Worm (Caenorhabditis elegans): Measurements from ENCODE around the gene Y39H10A.1.

Gene Y39H10A.1

DNA sequence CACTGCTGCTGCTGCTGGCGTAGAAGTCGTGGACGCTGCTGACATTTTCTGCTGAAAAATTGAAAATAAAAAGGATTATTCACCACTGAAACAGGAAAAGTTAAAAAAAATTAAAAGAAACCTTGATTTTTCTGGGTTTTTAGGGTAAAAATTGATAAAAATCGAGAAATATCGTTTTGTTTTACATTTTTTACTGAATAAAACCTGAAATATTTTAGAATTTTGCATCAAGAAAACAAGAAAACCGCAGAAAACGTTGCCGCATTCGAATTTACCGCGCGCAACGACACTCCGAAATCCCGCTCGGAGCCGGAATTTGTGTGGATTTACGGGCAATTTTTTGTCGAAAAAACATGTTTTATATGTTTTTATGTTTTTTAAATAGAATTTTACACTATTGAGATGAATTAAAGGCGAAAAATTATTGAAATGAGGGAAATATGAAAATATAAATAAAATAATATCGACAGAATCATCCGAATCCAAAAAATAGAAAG, 7.5 kb upstream of the Y39H10A.1 start, which contains the start of gene chk-1 (continued):
- TF ChIP-seq F13H6.1 (tag; optimal IDR thresholded peaks at IDR 0.05) (peak; percentile 49), nhr-11 (tag; optimal IDR thresholded peaks at IDR 0.05) (no peak), unc-39 (tag; optimal IDR thresholded peaks at IDR 0.05) (no peak), ama-1 (optimal IDR thresholded peaks at IDR 0.05) (no peak), aly-2 (tag; optimal IDR thresholded peaks at IDR 0.05) (no peak), ceh-16 (tag; optimal IDR thresholded peaks at IDR 0.05) (no peak), ztf-1 (GFP tag; conservative IDR thresholded peaks at IDR 0.05) (no peak), lin-11 (tag; optimal IDR thresholded peaks at IDR 0.05) (peak; percentile 40), fos-1 (tag; optimal IDR thresholded peaks at IDR 0.05) (peak; percentile 54)

DNA sequence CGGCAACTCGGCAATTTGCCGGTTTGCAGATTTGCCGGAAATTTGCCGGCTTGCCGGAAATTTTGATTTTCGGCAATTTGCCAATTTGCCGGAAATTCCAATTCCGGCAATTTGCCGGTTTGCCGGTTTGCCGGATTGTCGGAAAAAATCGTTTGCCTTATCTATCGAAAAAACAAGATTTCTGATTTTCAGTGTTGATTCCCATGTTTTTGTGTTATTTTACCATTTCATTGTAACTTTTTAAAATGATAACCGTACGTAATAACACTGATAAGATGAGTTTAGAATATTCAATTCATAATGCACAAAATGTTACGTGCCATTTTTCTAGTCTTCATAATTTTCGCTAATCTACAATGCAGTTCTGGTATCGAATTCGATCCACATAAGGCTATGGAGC, 6.2 kb upstream of the Y39H10A.1 start, which contains the start of gene oac-55:
TSS of gene oac-55 (plus strand) at position 301 of the 400 bp plus-strand sequence.
- TF ChIP-seq lin-39 (tag; optimal IDR thresholded peaks at IDR 0.05) = no peak
- no peak for TF ChIP-seq egl-27 (tag; optimal IDR thresholded peaks at IDR 0.05)
- no peak for TF ChIP-seq ztf-11 (tag; optimal IDR thresholded peaks at IDR 0.05)
- TF ChIP-seq ceh-16 (tag; optimal IDR thresholded peaks at IDR 0.05) = no peak
- TF ChIP-seq sma-3 (GFP tag; optimal IDR thresholded peaks at IDR 0.05) = no peak
- TF ChIP-seq crh-2 (tag; optimal IDR thresholded peaks at IDR 0.05) = no peak
- TF ChIP-seq fos-1 (tag; optimal IDR thresholded peaks at IDR 0.05) = no peak
- no peak for TF ChIP-seq aly-2 (tag; optimal IDR thresholded peaks at IDR 0.05)
- no peak for TF ChIP-seq Y55F3AM.14 (GFP tag; optimal IDR thresholded peaks at IDR 0.05)
- no peak for TF ChIP-seq nhr-11 (tag; optimal IDR thresholded peaks at IDR 0.05)
- TF ChIP-seq nhr-10 (tag; optimal IDR thresholded peaks at IDR 0.05) = no peak
- TF ChIP-seq mab-5 (tag; optimal IDR thresholded peaks at IDR 0.05) = no peak
- no peak for TF ChIP-seq unc-62 (GFP tag; optimal IDR thresholded peaks at IDR 0.05)

DNA sequence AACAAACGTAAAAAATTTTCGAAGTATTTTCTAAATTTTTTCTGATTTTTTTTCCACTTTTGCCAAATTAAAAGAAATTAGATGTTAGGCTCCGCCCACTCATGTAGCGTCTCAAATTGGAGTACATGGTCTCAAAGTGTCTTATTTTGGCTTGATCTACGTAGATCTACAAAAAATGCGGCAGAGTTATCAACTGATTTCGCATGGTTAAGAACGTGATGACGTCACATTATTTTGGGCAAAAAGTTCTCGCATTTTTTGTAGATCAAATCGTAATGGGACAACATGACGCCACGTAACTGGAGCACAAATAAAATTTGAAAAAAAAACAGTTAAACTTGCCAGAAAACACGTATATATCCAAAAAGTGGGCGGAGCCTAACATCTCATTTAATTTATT, 5.2 kb upstream of the Y39H10A.1 start:
- no peak for TF ChIP-seq aly-2 (tag; optimal IDR thresholded peaks at IDR 0.05)
- no peak for TF ChIP-seq C34F6.9 (tag; optimal IDR thresholded peaks at IDR 0.05)
- TF ChIP-seq unc-62 (GFP tag; optimal IDR thresholded peaks at IDR 0.05) = no peak
- TF ChIP-seq mab-5 (tag; optimal IDR thresholded peaks at IDR 0.05) = no peak
- TF ChIP-seq lin-39 (tag; optimal IDR thresholded peaks at IDR 0.05) = no peak
- no peak for TF ChIP-seq ztf-11 (tag; optimal IDR thresholded peaks at IDR 0.05)
- TF ChIP-seq nhr-6 (tag; optimal IDR thresholded peaks at IDR 0.05) = no peak
- TF ChIP-seq ceh-82 (tag; optimal IDR thresholded peaks at IDR 0.05) = no peak
- no peak for TF ChIP-seq unc-55 (GFP tag; optimal IDR thresholded peaks at IDR 0.05)
- TF ChIP-seq gmeb-1 (tag; optimal IDR thresholded peaks at IDR 0.05) = no peak
- no peak for TF ChIP-seq nhr-11 (tag; optimal IDR thresholded peaks at IDR 0.05)
- no peak for TF ChIP-seq lin-11 (tag; optimal IDR thresholded peaks at IDR 0.05)
- TF ChIP-seq nhr-77 (tag; optimal IDR thresholded peaks at IDR 0.05) = no peak
- no peak for TF ChIP-seq egl-27 (tag; optimal IDR thresholded peaks at IDR 0.05)
- no peak for TF ChIP-seq elt-1 (tag; optimal IDR thresholded peaks at IDR 0.05)

DNA sequence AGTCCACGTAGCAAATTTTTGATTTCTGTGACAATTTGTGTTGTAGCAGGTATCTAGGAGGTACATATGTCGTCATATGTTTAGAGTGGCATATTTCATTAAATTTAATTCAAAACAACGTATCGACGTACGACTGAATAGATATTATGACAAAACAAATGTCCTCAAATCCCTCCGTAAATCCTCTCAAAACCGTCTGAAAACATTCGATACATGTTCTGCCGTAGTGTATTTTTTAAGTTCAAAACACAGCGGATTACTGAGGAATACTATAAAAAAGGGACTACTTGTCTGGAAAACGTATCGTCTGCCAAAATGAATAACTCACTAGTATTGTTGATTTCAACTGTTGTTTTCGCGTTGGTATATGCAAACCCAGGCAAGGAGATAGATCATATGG, 1.3 kb downstream of the Y39H10A.1 start, which contains the start of gene R08E5.4:
TSS of gene R08E5.4 (plus strand) at position 301 of the 400 bp plus-strand sequence.
- TF ChIP-seq sma-3 (GFP tag; optimal IDR thresholded peaks at IDR 0.05) = no peak
- no peak for TF ChIP-seq skn-1 (tag; optimal IDR thresholded peaks at IDR 0.05)
- no peak for TF ChIP-seq Y55F3AM.14 (GFP tag; optimal IDR thresholded peaks at IDR 0.05)
- TF ChIP-seq elt-3 (tag; optimal IDR thresholded peaks at IDR 0.05) = no peak
- no peak for TF ChIP-seq C34F6.9 (tag; optimal IDR thresholded peaks at IDR 0.05)

DNA sequence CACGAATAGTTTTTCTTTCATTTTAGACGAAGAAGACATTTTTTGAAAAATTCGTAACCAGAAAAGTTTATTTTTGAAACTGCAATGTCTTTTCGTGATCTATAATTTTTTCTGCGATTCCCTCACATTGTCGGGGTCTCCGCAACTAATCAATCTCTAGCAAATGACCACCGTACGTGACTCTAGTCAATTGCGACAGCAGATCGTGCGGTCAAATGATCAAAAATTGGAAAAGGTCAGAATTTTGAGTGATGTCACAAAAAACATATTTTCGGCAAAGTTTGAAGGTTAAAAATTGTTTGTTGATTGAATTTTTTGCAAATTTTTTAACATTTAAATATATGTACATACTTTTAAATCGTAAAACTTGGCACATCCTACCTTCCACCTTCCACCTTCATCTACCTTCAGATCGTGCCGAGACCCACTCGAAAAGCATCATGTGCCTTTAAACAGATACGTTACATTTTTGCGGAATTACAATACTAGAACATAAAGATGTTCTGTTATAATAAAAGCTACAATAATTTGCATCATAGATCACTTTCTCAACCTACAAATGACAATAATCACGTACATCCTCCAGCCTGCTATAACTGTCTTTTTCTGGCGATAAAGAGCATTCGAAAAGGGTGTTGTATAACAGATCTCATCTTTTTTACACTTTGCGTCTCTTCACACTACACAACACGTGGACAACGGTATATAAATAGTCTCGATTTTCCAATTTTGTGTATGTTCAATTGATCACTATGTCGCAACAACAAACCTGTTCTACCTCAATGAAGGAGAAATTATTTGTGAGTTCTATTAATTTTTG, 4.6 kb downstream of the Y39H10A.1 start, which contains the start of the genes R08E5.1 and rips-1:
TSS of gene R08E5.1 (minus strand) at position 82 of the 820 bp plus-strand sequence.
TSS of gene rips-1 (plus strand) at position 585 of the 820 bp plus-strand sequence.
- TF ChIP-seq nhr-25 (tag; optimal IDR thresholded peaks at IDR 0.05) = peak; percentile 12
- TF ChIP-seq crh-2 (tag; optimal IDR thresholded peaks at IDR 0.05) = peak; percentile 29
- TF ChIP-seq gmeb-1 (tag; optimal IDR thresholded peaks at IDR 0.05) = peak; percentile 12
- peak; percentile 18 for TF ChIP-seq sma-9 (GFP tag; optimal IDR thresholded peaks at IDR 0.05)
- no peak for TF ChIP-seq sma-9 (tag; optimal IDR thresholded peaks at IDR 0.05)
- no peak for TF ChIP-seq elt-3 (tag; optimal IDR thresholded peaks at IDR 0.05)
- TF ChIP-seq nhr-77 (tag; optimal IDR thresholded peaks at IDR 0.05) = no peak
- peak; percentile 4 for TF ChIP-seq nhr-21 (tag; optimal IDR thresholded peaks at IDR 0.05)
- no peak for TF ChIP-seq fos-1 (tag; optimal IDR thresholded peaks at IDR 0.05)
- no peak for TF ChIP-seq unc-55 (GFP tag; optimal IDR thresholded peaks at IDR 0.05)
